Worm (Caenorhabditis elegans) whole organism, L1 larva: Measurements from ENCODE around the gene lin-2.

Source experiments
- C16A3.4 ChIP-seq: fragments of 150-350 bp; optimal IDR thresholded peaks from 2 replicates; lab custom pipeline; 2014; ENCODE audit warnings: missing biosample characterization, missing genetic modification characterization
- aha-1 ChIP-seq: fragments of 150-350 bp; optimal IDR thresholded peaks from 2 replicates; lab custom pipeline; 2014; ENCODE audit warnings: missing biosample characterization, missing genetic modification characterization
- alr-1 ChIP-seq: fragments of 200-800 bp; sonication (Bioruptor generic); optimal IDR thresholded peaks from 2 replicates; lab custom pipeline; 2018; ENCODE audit warnings: borderline replicate concordance, mild to moderate bottlenecking, missing genetic modification characterization, missing compliant biosample characterization
- ama-1 ChIP-seq: fragments of 150-350 bp; optimal IDR thresholded peaks from 2 replicates; lab custom pipeline; 2014
- blmp-1 ChIP-seq: fragments of 150-350 bp; optimal IDR thresholded peaks from 2 replicates; lab custom pipeline; 2014; ENCODE audit warnings: missing biosample characterization, missing genetic modification characterization
- ceh-63 ChIP-seq: fragments of 200-800 bp; sonication (Bioruptor generic); optimal IDR thresholded peaks from 2 replicates; lab custom pipeline; 2018; ENCODE audit warnings: mild to moderate bottlenecking, missing genetic modification characterization, missing compliant biosample characterization
- ceh-8 ChIP-seq: fragments of 200-800 bp; sonication (Bioruptor generic); optimal IDR thresholded peaks from 2 replicates; lab custom pipeline; 2018; ENCODE audit warnings: mild to moderate bottlenecking, missing genetic modification characterization, moderate library complexity, missing compliant biosample characterization
- dpl-1 ChIP-seq, 3 experiments: fragments of 150-350 bp in 2 of 3; sonication (generic microtip) in 1 of 3; optimal IDR thresholded peaks; 2 replicates each; lab custom pipeline; 2014 to 2017; ENCODE audit warnings: missing biosample characterization in 3 of 3, missing genetic modification characterization in 3 of 3, missing genetic modification reagents in 3 of 3
- dsc-1 ChIP-seq: sonication (generic microtip); optimal IDR thresholded peaks from 2 replicates; lab custom pipeline; 2016; ENCODE audit warnings: mild to moderate bottlenecking, missing genetic modification characterization, missing compliant biosample characterization
- efl-3 ChIP-seq: fragments of 200-800 bp; sonication (Bioruptor generic); optimal IDR thresholded peaks from 2 replicates; lab custom pipeline; 2018; ENCODE audit warnings: mild to moderate bottlenecking, missing genetic modification characterization, missing compliant biosample characterization
- egl-13 ChIP-seq: sonication (generic microtip); optimal IDR thresholded peaks from 2 replicates; lab custom pipeline; 2016; ENCODE audit warnings: missing genotype, missing genetic modification reagents, missing genetic modification characterization, missing compliant biosample characterization
- egl-27 ChIP-seq, 2 experiments: fragments of 150-350 bp in 1 of 2; sonication (generic microtip); optimal IDR thresholded peaks; 3 replicates each; lab custom pipeline; 2017 to 2018; ENCODE audit warnings: missing biosample characterization in 2 of 2, missing genetic modification characterization in 2 of 2, missing genetic modification reagents in 2 of 2
- elt-3 ChIP-seq, 6 experiments: fragments of 150-350 bp in 1 of 6; sonication (generic microtip); optimal IDR thresholded peaks; 2 replicates each; lab custom pipeline; 2017 to 2018; ENCODE audit warnings: missing biosample characterization in 6 of 6, missing genetic modification characterization in 6 of 6, inconsistent platforms in 1 of 6
- ets-5 ChIP-seq: fragments of 200-800 bp; sonication (Bioruptor generic); IDR thresholded peaks from 2 replicates; pipeline ENCODE4 v1.3.6; 2022; ENCODE audit warnings: missing genetic modification characterization, missing compliant biosample characterization
- fkh-10 ChIP-seq: sonication (generic microtip); optimal IDR thresholded peaks from 2 replicates; lab custom pipeline; 2017; ENCODE audit warnings: missing biosample characterization, missing genetic modification reagents, missing genetic modification characterization
- fkh-4 ChIP-seq: sonication (generic microtip); optimal IDR thresholded peaks from 2 replicates; lab custom pipeline; 2016; ENCODE audit warnings: missing compliant biosample characterization, missing genetic modification characterization, borderline replicate concordance
- fkh-8 ChIP-seq: sonication (generic microtip); optimal IDR thresholded peaks from 2 replicates; lab custom pipeline; 2016; ENCODE audit warnings: mild to moderate bottlenecking, missing genetic modification characterization, missing compliant biosample characterization
- fos-1 ChIP-seq: fragments of 150-350 bp; optimal IDR thresholded peaks from 2 replicates; lab custom pipeline; 2014; ENCODE audit warnings: missing biosample characterization, missing genetic modification characterization
- hlh-17 ChIP-seq: fragments of 200-800 bp; sonication (Bioruptor generic); optimal IDR thresholded peaks from 2 replicates; lab custom pipeline; 2018; ENCODE audit warnings: missing genetic modification characterization, mild to moderate bottlenecking, missing compliant biosample characterization, moderate library complexity, borderline replicate concordance
- irx-1 ChIP-seq: sonication (generic microtip); optimal IDR thresholded peaks from 2 replicates; lab custom pipeline; 2016; ENCODE audit warnings: missing genetic modification characterization, missing compliant biosample characterization
- lin-13 ChIP-seq: fragments of 150-350 bp; optimal IDR thresholded peaks from 2 replicates; lab custom pipeline; 2014; ENCODE audit warnings: missing biosample characterization, missing genetic modification reagents, missing genetic modification characterization
- lin-14 ChIP-seq: fragments of 200-800 bp; sonication (Bioruptor generic); optimal IDR thresholded peaks from 2 replicates; lab custom pipeline; 2018; ENCODE audit warnings: mild to moderate bottlenecking, missing genetic modification characterization, moderate library complexity, missing compliant biosample characterization
- lin-35 ChIP-seq, 2 experiments: fragments of 150-350 bp; optimal IDR thresholded peaks; 2 replicates each; lab custom pipeline; 2014; ENCODE audit warnings: missing biosample characterization in 2 of 2, missing genetic modification characterization in 2 of 2, missing genetic modification reagents in 2 of 2
- lin-39 ChIP-seq: fragments of 150-350 bp; optimal IDR thresholded peaks from 2 replicates; lab custom pipeline; 2014; ENCODE audit warnings: missing biosample characterization, missing genetic modification reagents, missing genetic modification characterization
- lir-3 ChIP-seq: sonication (generic microtip); optimal IDR thresholded peaks from 2 replicates; lab custom pipeline; 2016; ENCODE audit warnings: mild to moderate bottlenecking, missing genetic modification characterization, moderate library complexity, missing compliant biosample characterization; ENCODE audit not compliant: poor library complexity
- lsy-2 ChIP-seq, 2 experiments: fragments of 150-350 bp; optimal IDR thresholded peaks; 2 replicates each; lab custom pipeline; 2014; ENCODE audit warnings: missing biosample characterization in 2 of 2, missing genetic modification characterization in 2 of 2
- mab-9 ChIP-seq: fragments of 200-800 bp; sonication (Bioruptor generic); IDR thresholded peaks from 2 replicates; pipeline ENCODE4 v1.3.6; 2022; ENCODE audit warnings: missing genetic modification reagents, missing genetic modification characterization, missing compliant biosample characterization
- mep-1 ChIP-seq: fragments of 150-350 bp; optimal IDR thresholded peaks from 2 replicates; lab custom pipeline; 2014; ENCODE audit warnings: missing biosample characterization, missing genetic modification characterization
- nhr-19 ChIP-seq: fragments of 200-800 bp; sonication (Bioruptor generic); conservative IDR thresholded peaks from 2 replicates; pipeline ENCODE4 v1.3.6; 2022; ENCODE audit warnings: missing genetic modification characterization, missing compliant biosample characterization
- nhr-20 ChIP-seq: sonication (generic microtip); optimal IDR thresholded peaks from 2 replicates; lab custom pipeline; 2016; ENCODE audit warnings: mild to moderate bottlenecking, missing genetic modification characterization, missing compliant biosample characterization
- nhr-47 ChIP-seq: sonication (generic microtip); optimal IDR thresholded peaks from 2 replicates; lab custom pipeline; 2016; ENCODE audit warnings: mild to moderate bottlenecking, missing genetic modification characterization, moderate library complexity, missing compliant biosample characterization
- nhr-71 ChIP-seq: sonication (generic microtip); optimal IDR thresholded peaks from 2 replicates; lab custom pipeline; 2016; ENCODE audit warnings: mild to moderate bottlenecking, missing genetic modification characterization, moderate library complexity, missing compliant biosample characterization
- nhr-76 ChIP-seq: sonication (generic microtip); optimal IDR thresholded peaks from 2 replicates; lab custom pipeline; 2017; ENCODE audit warnings: missing biosample characterization, missing genetic modification characterization
- nhr-77 ChIP-seq: fragments of 150-350 bp; optimal IDR thresholded peaks from 2 replicates; lab custom pipeline; 2014; ENCODE audit warnings: missing biosample characterization, missing genetic modification characterization
- nhr-85 ChIP-seq: sonication (generic microtip); peaks from one replicate; lab custom pipeline; 2016; ENCODE audit warnings: missing genetic modification characterization, inconsistent platforms, missing compliant biosample characterization
- nhr-90 ChIP-seq: sonication (generic microtip); optimal IDR thresholded peaks from 2 replicates; lab custom pipeline; 2016; ENCODE audit warnings: mild to moderate bottlenecking, missing genetic modification characterization, missing compliant biosample characterization; ENCODE audit not compliant: poor library complexity
- pag-3 ChIP-seq: sonication (generic microtip); optimal IDR thresholded peaks from 2 replicates; lab custom pipeline; 2017; ENCODE audit warnings: missing genetic modification characterization, mild to moderate bottlenecking, missing compliant biosample characterization, antibody characterized with exemption, borderline replicate concordance; ENCODE audit not compliant: insufficient read depth
- skn-1 ChIP-seq: fragments of 150-350 bp; optimal IDR thresholded peaks from 2 replicates; lab custom pipeline; 2014; ENCODE audit warnings: missing biosample characterization, missing genetic modification characterization
- snu-23 ChIP-seq: sonication (generic microtip); optimal IDR thresholded peaks from 2 replicates; lab custom pipeline; 2016; ENCODE audit warnings: missing genetic modification characterization, missing compliant biosample characterization
- swsn-7 ChIP-seq: sonication (generic microtip); optimal IDR thresholded peaks from 2 replicates; lab custom pipeline; 2016; ENCODE audit warnings: missing genetic modification characterization, missing compliant biosample characterization
- tbx-2 ChIP-seq: sonication (generic microtip); optimal IDR thresholded peaks from 2 replicates; lab custom pipeline; 2016; ENCODE audit warnings: missing genetic modification characterization, missing compliant biosample characterization
- tlp-1 ChIP-seq: fragments of 150-350 bp; optimal IDR thresholded peaks from 2 replicates; lab custom pipeline; 2014; ENCODE audit warnings: missing biosample characterization, missing genetic modification characterization
- unc-130 ChIP-seq: fragments of 150-350 bp; optimal IDR thresholded peaks from 2 replicates; lab custom pipeline; 2017; ENCODE audit warnings: missing biosample characterization, missing genetic modification characterization, inconsistent platforms
- unc-30 ChIP-seq: sonication (generic microtip); optimal IDR thresholded peaks from 2 replicates; lab custom pipeline; 2017; ENCODE audit warnings: missing biosample characterization, missing genetic modification characterization
- unc-98 ChIP-seq: fragments of 200-800 bp; sonication (Bioruptor generic); IDR thresholded peaks from 2 replicates; pipeline ENCODE4 v1.3.6; 2022; ENCODE audit warnings: missing genetic modification characterization, missing compliant biosample characterization
- xbp-1 ChIP-seq: sonication (generic microtip); optimal IDR thresholded peaks from 2 replicates; lab custom pipeline; 2016; ENCODE audit warnings: missing genetic modification characterization, missing compliant biosample characterization
- zag-1 ChIP-seq: fragments of 150-350 bp; optimal IDR thresholded peaks from 2 replicates; lab custom pipeline; 2014; ENCODE audit warnings: missing biosample characterization, missing genetic modification characterization
- ztf-4 ChIP-seq: fragments of 150-350 bp; optimal IDR thresholded peaks from 2 replicates; lab custom pipeline; 2014; ENCODE audit warnings: missing biosample characterization, missing genetic modification characterization

The lin-2 gene

ce11 chrX:12458021-12458420 lies 44.2 kb upstream of the lin-2 start (continued):
- TF ChIP-seq tbx-2 (peak; percentile 7), egl-27 (tag; optimal IDR thresholded peaks at IDR 0.05; lab: Kevin White, UChicago) (no peak), fkh-4 (no peak), nhr-19 (GFP tag; lab: Robert Waterston, UW) (peak; percentile 57), nhr-71 (tag; lab: Kevin White, UChicago) (peak; percentile 63), lin-14 (GFP tag; lab: Kevin White, UChicago) (no peak), lsy-2 (tag; optimal IDR thresholded peaks at IDR 0.05; lab: Kevin White, UChicago) (peak in 1 of 2 experiments; percentile 38), egl-13 (tag; lab: Kevin White, UChicago) (no peak), unc-30 (tag; lab: Kevin White, UChicago) (no peak), irx-1 (tag; lab: Kevin White, UChicago) (peak; percentile 20), nhr-77 (tag; lab: Kevin White, UChicago) (no peak), aha-1 (no peak), lin-35 (GFP tag; optimal IDR thresholded peaks at IDR 0.05; lab: Kevin White, UChicago) (peak in 1 of 2 experiments; percentile 65), fkh-10 (GFP tag; lab: Kevin White, UChicago) (no peak), lin-39 (tag; lab: Kevin White, UChicago) (peak; percentile 9), nhr-85 (tag; lab: Kevin White, UChicago) (peak; percentile 75), xbp-1 (peak; percentile 10), efl-3 (GFP tag; lab: Kevin White, UChicago) (no peak), fos-1 (tag; lab: Kevin White, UChicago) (no peak), dpl-1 (GFP tag; optimal IDR thresholded peaks at IDR 0.05; lab: Kevin White, UChicago) (no peak), lir-3 (peak; percentile 27), ets-5 (no peak), unc-98 (GFP tag; lab: Robert Waterston, UW) (no peak), unc-130 (tag; lab: Kevin White, UChicago) (no peak), blmp-1 (tag; lab: Kevin White, UChicago) (peak; percentile 62), pag-3 (tag; lab: Kevin White, UChicago) (no peak), nhr-76 (tag; lab: Kevin White, UChicago) (no peak), ztf-4 (tag; lab: Kevin White, UChicago) (no peak), tlp-1 (no peak), ceh-63 (GFP tag; lab: Kevin White, UChicago) (no peak)

ce11 chrX:12454290-12454795 lies 40.5 kb upstream of the lin-2 start, which contains the start of the genes T18D3.9 and T18D3.1:
T18D3.9 (minus strand) TSS chrX:12454457.
T18D3.1 (plus strand) TSS chrX:12454745.
- TF ChIP-seq elt-3 (tag; optimal IDR thresholded peaks at IDR 0.05; lab: Kevin White, UChicago) (peak in 2 of 6 experiments; percentile 52), lin-14 (GFP tag; lab: Kevin White, UChicago) (peak; percentile 79), nhr-20 (tag; lab: Kevin White, UChicago) (peak; percentile 51), alr-1 (tag; lab: Kevin White, UChicago) (no peak), snu-23 (GFP tag; lab: Kevin White, UChicago) (peak; percentile 49), egl-27 (tag; optimal IDR thresholded peaks at IDR 0.05; lab: Kevin White, UChicago) (no peak), nhr-71 (tag; lab: Kevin White, UChicago) (peak; percentile 37), dsc-1 (tag; lab: Kevin White, UChicago) (peak; percentile 10), dpl-1 (GFP tag; optimal IDR thresholded peaks at IDR 0.05; lab: Kevin White, UChicago) (peak in 2 of 3 experiments; percentile 28 to 34), skn-1 (tag; lab: Kevin White, UChicago) (peak; percentile 27), unc-130 (tag; lab: Kevin White, UChicago) (peak; percentile 12), mab-9 (GFP tag; lab: Robert Waterston, UW) (no peak), nhr-90 (tag; lab: Kevin White, UChicago) (peak; percentile 36), tlp-1 (no peak), nhr-76 (tag; lab: Kevin White, UChicago) (no peak), mep-1 (tag; lab: Kevin White, UChicago) (peak; percentile 58), nhr-47 (peak; percentile 44), lsy-2 (tag; optimal IDR thresholded peaks at IDR 0.05; lab: Kevin White, UChicago) (peak; percentile 22 to 45), hlh-17 (no peak), swsn-7 (tag; lab: Kevin White, UChicago) (peak; percentile 14), lin-13 (GFP tag; lab: Kevin White, UChicago) (peak; percentile 35), fos-1 (tag; lab: Kevin White, UChicago) (no peak), nhr-85 (tag; lab: Kevin White, UChicago) (no peak), tbx-2 (peak; percentile 23), ceh-8 (GFP tag; lab: Kevin White, UChicago) (no peak), lin-35 (GFP tag; optimal IDR thresholded peaks at IDR 0.05; lab: Kevin White, UChicago) (peak; percentile 21 to 45), ama-1 (no peak), blmp-1 (tag; lab: Kevin White, UChicago) (peak; percentile 68), C16A3.4 (peak; percentile 56), aha-1 (no peak), fkh-8 (tag; lab: Kevin White, UChicago) (peak; percentile 63), zag-1 (tag; lab: Kevin White, UChicago) (no peak), lir-3 (peak; percentile 1)
